Worm (Caenorhabditis elegans): ENCODE results near the gene pat-3.

DNA sequence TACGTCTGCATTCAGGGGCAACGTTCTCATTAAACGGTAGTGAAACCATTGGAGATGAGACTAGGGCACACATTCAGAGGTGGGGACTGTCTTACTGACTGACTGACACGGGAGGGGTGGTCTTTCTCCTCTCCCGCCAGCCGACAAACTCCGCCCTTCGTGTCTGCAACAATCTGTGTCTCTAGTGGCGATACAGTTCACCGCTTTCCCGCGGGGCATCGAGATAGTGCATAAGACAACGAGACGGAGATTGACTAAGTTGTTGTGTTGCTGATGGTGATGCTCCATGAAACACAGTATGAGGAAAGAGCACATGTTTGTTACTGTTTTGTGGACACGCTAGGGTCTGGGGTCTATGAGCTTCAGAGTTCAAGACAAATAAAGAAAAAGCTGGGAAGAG, 40.5 kb downstream of the pat-3 start:
- TF ChIP-seq pqm-1 (tag; optimal IDR thresholded peaks at IDR 0.05), result no peak
- no peak for TF ChIP-seq ceh-24 (tag; optimal IDR thresholded peaks at IDR 0.05)
- no peak for TF ChIP-seq pag-3 (tag; optimal IDR thresholded peaks at IDR 0.05; ENCODE audit: borderline replicate concordance)
- no peak for TF ChIP-seq elt-2 (tag; optimal IDR thresholded peaks at IDR 0.05)
- TF ChIP-seq ama-1 (optimal IDR thresholded peaks at IDR 0.05), result no peak
- TF ChIP-seq lim-6 (tag; optimal IDR thresholded peaks at IDR 0.05), result no peak
- TF ChIP-seq hlh-15 (tag; optimal IDR thresholded peaks at IDR 0.05), result no peak
- TF ChIP-seq fkh-10 (GFP tag; optimal IDR thresholded peaks at IDR 0.05), result no peak
- no peak for TF ChIP-seq nfya-1 (tag; optimal IDR thresholded peaks at IDR 0.05)
- no peak for TF ChIP-seq nhr-232 (tag; optimal IDR thresholded peaks at IDR 0.05)
- no peak for TF ChIP-seq rnt-1 (tag; optimal IDR thresholded peaks at IDR 0.05)
